Fruit fly (Drosophila melanogaster): ENCODE results near the gene CG14252.

CG14252 gene

dm6 chr3R:26952200-26952856, 7.0 kb downstream of the CG14252 start:
- TF ChIP-seq sv (GFP tag; optimal IDR thresholded peaks at IDR 0.05) (peak; percentile 10), Abd-B (GFP tag; optimal IDR thresholded peaks at IDR 0.05) (no peak), Rel (GFP tag; optimal IDR thresholded peaks at IDR 0.05) (no peak), Rel (tag; optimal IDR thresholded peaks at IDR 0.05) (no peak), CG9705 (GFP tag; optimal IDR thresholded peaks at IDR 0.05) (no peak), brk (GFP tag; optimal IDR thresholded peaks at IDR 0.05) (no peak), Vsx2 (GFP tag; optimal IDR thresholded peaks at IDR 0.05; ENCODE audit: partially characterized antibody) (no peak)

- TF ChIP-seq OdsH (GFP tag; optimal IDR thresholded peaks at IDR 0.05) (no peak), jim (GFP tag; optimal IDR thresholded peaks at IDR 0.05) (no peak), CrebA (GFP tag; optimal IDR thresholded peaks at IDR 0.05; ENCODE audit: borderline replicate concordance) (no peak), lola (GFP tag; optimal IDR thresholded peaks at IDR 0.05) (no peak), Rel (GFP tag; optimal IDR thresholded peaks at IDR 0.05) (no peak), Rel (tag; optimal IDR thresholded peaks at IDR 0.05) (no peak), Hr78 (GFP tag; optimal IDR thresholded peaks at IDR 0.05) (no peak), dmrt93B (GFP tag; optimal IDR thresholded peaks at IDR 0.05) (no peak), sv (GFP tag; optimal IDR thresholded peaks at IDR 0.05) (no peak), fru (GFP tag; optimal IDR thresholded peaks at IDR 0.05) (no peak), pan (optimal IDR thresholded peaks at IDR 0.05) (no peak), Hnf4 (GFP tag; optimal IDR thresholded peaks at IDR 0.05) (no peak), rgr (GFP tag; optimal IDR thresholded peaks at IDR 0.05) (no peak), HLH106 (tag; optimal IDR thresholded peaks at IDR 0.05) (no peak), Dif (GFP tag; optimal IDR thresholded peaks at IDR 0.05; ENCODE audit: partially characterized antibody) (no peak), Jra (GFP tag; optimal IDR thresholded peaks at IDR 0.05) (no peak), usp (GFP tag; optimal IDR thresholded peaks at IDR 0.05) (no peak), dsf (GFP tag; optimal IDR thresholded peaks at IDR 0.05; ENCODE audit: borderline replicate concordance) (no peak), h (GFP tag; optimal IDR thresholded peaks at IDR 0.05) (no peak), dl (GFP tag; optimal IDR thresholded peaks at IDR 0.05; ENCODE audit: insufficient read depth in 1 of 2, partially characterized antibody in 2 of 2) (no peak), Sp1 (GFP tag; optimal IDR thresholded peaks at IDR 0.05) (no peak)
These were observed 7.6 kb downstream of the CG14252 start for dm6 chr3R:26952857-26953477.

DNA sequence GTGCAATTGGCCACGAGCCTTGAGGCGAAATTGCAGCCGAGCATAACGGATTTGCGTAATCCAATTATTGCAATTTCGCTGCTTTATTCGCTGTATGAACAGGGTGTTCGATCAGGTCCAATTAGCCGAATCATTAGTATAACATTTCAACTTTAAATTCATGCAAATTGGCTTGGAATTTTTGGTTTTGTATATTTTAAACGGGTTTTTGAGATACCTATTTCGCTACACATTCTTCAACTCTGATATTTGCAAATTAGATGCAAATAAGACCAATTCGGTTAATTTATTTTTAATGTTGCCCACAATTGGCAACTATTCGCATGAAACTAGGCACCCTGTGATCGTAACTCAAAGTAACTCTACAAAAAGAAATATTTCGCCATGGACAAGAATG, 8.1 kb downstream of the CG14252 start:
- TF ChIP-seq OdsH (GFP tag; optimal IDR thresholded peaks at IDR 0.05): no peak
- no peak for TF ChIP-seq sage (GFP tag; optimal IDR thresholded peaks at IDR 0.05)
- TF ChIP-seq h (GFP tag; optimal IDR thresholded peaks at IDR 0.05): no peak
- peak; percentile 51 for TF ChIP-seq rgr (GFP tag; optimal IDR thresholded peaks at IDR 0.05)
- no peak for TF ChIP-seq Jra (GFP tag; optimal IDR thresholded peaks at IDR 0.05)
- no peak for TF ChIP-seq CG32264 (GFP tag; optimal IDR thresholded peaks at IDR 0.05)
- TF ChIP-seq ey (GFP tag; optimal IDR thresholded peaks at IDR 0.05): peak; percentile 41
- peak; percentile 43 for TF ChIP-seq br (GFP tag; optimal IDR thresholded peaks at IDR 0.05)
- no peak for TF ChIP-seq fru (GFP tag; optimal IDR thresholded peaks at IDR 0.05)
- TF ChIP-seq usp (GFP tag; optimal IDR thresholded peaks at IDR 0.05): no peak
- no peak for TF ChIP-seq dl (GFP tag; optimal IDR thresholded peaks at IDR 0.05; ENCODE audit: insufficient read depth in 1 of 2, partially characterized antibody in 2 of 2)
- no peak for TF ChIP-seq Hr78 (GFP tag; optimal IDR thresholded peaks at IDR 0.05)
- no peak for TF ChIP-seq Dif (GFP tag; optimal IDR thresholded peaks at IDR 0.05; ENCODE audit: partially characterized antibody)
- no peak for TF ChIP-seq jim (GFP tag; optimal IDR thresholded peaks at IDR 0.05)
- no peak for TF ChIP-seq Rel (GFP tag; optimal IDR thresholded peaks at IDR 0.05)
- TF ChIP-seq Rel (tag; optimal IDR thresholded peaks at IDR 0.05): no peak
- no peak for TF ChIP-seq CrebA (GFP tag; optimal IDR thresholded peaks at IDR 0.05; ENCODE audit: borderline replicate concordance)
- TF ChIP-seq psq (GFP tag; optimal IDR thresholded peaks at IDR 0.05): no peak
- no peak for TF ChIP-seq woc (GFP tag; optimal IDR thresholded peaks at IDR 0.05)
- no peak for TF ChIP-seq Sp1 (GFP tag; optimal IDR thresholded peaks at IDR 0.05)

dm6 chr3R:26954020-26954672, 8.8 kb downstream of the CG14252 start:
- TF ChIP-seq Hr78 (GFP tag; optimal IDR thresholded peaks at IDR 0.05): no peak
- TF ChIP-seq Myc (optimal IDR thresholded peaks at IDR 0.05): no peak
- no peak for TF ChIP-seq Abd-B (GFP tag; optimal IDR thresholded peaks at IDR 0.05)
- TF ChIP-seq Mio (GFP tag; optimal IDR thresholded peaks at IDR 0.05): no peak
- TF ChIP-seq sv (GFP tag; optimal IDR thresholded peaks at IDR 0.05): no peak
- peak; percentile 73 for TF ChIP-seq woc (GFP tag; optimal IDR thresholded peaks at IDR 0.05)
- peak; percentile 74 for TF ChIP-seq fru (GFP tag; optimal IDR thresholded peaks at IDR 0.05)
- TF ChIP-seq HLH106 (tag; optimal IDR thresholded peaks at IDR 0.05): peak; percentile 79
- peak; percentile 89 for TF ChIP-seq rgr (GFP tag; optimal IDR thresholded peaks at IDR 0.05)
- peak; percentile 13 for TF ChIP-seq CG9705 (GFP tag; optimal IDR thresholded peaks at IDR 0.05)
- TF ChIP-seq Rel (GFP tag; optimal IDR thresholded peaks at IDR 0.05): peak; percentile 92
- TF ChIP-seq Rel (tag; optimal IDR thresholded peaks at IDR 0.05): peak; percentile 20
- no peak for TF ChIP-seq Dfd (GFP tag; optimal IDR thresholded peaks at IDR 0.05)
- TF ChIP-seq Hr83 (GFP tag; optimal IDR thresholded peaks at IDR 0.05; ENCODE audit: poor library complexity, severe bottlenecking): no peak
- peak; percentile 38 for TF ChIP-seq br (GFP tag; optimal IDR thresholded peaks at IDR 0.05)
- no peak for TF ChIP-seq N (GFP tag; optimal IDR thresholded peaks at IDR 0.05)
- TF ChIP-seq CG32264 (GFP tag; optimal IDR thresholded peaks at IDR 0.05): no peak
- peak; percentile 89 for TF ChIP-seq OdsH (GFP tag; optimal IDR thresholded peaks at IDR 0.05)
- TF ChIP-seq pan (optimal IDR thresholded peaks at IDR 0.05): no peak
- TF ChIP-seq GATAd (GFP tag; optimal IDR thresholded peaks at IDR 0.05): no peak
- TF ChIP-seq h (GFP tag; optimal IDR thresholded peaks at IDR 0.05): peak; percentile 78
- TF ChIP-seq Sp1 (GFP tag; optimal IDR thresholded peaks at IDR 0.05): peak; percentile 84
- TF ChIP-seq tai (GFP tag; optimal IDR thresholded peaks at IDR 0.05): peak; percentile 18
- no peak for TF ChIP-seq lola (GFP tag; optimal IDR thresholded peaks at IDR 0.05)
- TF ChIP-seq CrebA (GFP tag; optimal IDR thresholded peaks at IDR 0.05; ENCODE audit: borderline replicate concordance): peak; percentile 35

All from whole organism, wandering third instar larva.